Worm (Caenorhabditis elegans): ENCODE measurements around the gene crn-4.
A peak's percentile ranks its signal among the peaks of the same experiment; 100 is the strongest.

crn-4 gene

ce11 chrX:2219006-2219405 lies 38.9 kb downstream of the crn-4 start:
- TF ChIP-seq eyg-1 (tag; optimal IDR thresholded peaks at IDR 0.05): no peak
- no peak for TF ChIP-seq unc-55 (GFP tag; optimal IDR thresholded peaks at IDR 0.05)
- TF ChIP-seq C38D4.7 (GFP tag; optimal IDR thresholded peaks at IDR 0.05): no peak
- no peak for TF ChIP-seq ahr-1 (tag; optimal IDR thresholded peaks at IDR 0.05)
- no peak for TF ChIP-seq nhr-232 (tag; optimal IDR thresholded peaks at IDR 0.05)
- no peak for TF ChIP-seq hlh-13 (GFP tag; optimal IDR thresholded peaks at IDR 0.05)
- no peak for TF ChIP-seq che-1 (tag; optimal IDR thresholded peaks at IDR 0.05)
- no peak for TF ChIP-seq syd-9 (tag; optimal IDR thresholded peaks at IDR 0.05)
- TF ChIP-seq Y22D7AL.16 (tag; optimal IDR thresholded peaks at IDR 0.05): no peak
- no peak for TF ChIP-seq mec-3 (tag; optimal IDR thresholded peaks at IDR 0.05; ENCODE audit: borderline replicate concordance)
- no peak for TF ChIP-seq ceh-24 (tag; optimal IDR thresholded peaks at IDR 0.05)
- TF ChIP-seq ceh-14 (tag; optimal IDR thresholded peaks at IDR 0.05): no peak
- TF ChIP-seq ceh-45 (GFP tag; IDR thresholded peaks at IDR 0.05): no peak

ce11 chrX:2216662-2217061 lies 41.2 kb downstream of the crn-4 start:
- peak; percentile 52 for TF ChIP-seq ref-2 (tag; optimal IDR thresholded peaks at IDR 0.05)
- no peak for TF ChIP-seq unc-55 (GFP tag; optimal IDR thresholded peaks at IDR 0.05)
- peak; percentile 45 for TF ChIP-seq pha-2 (tag; optimal IDR thresholded peaks at IDR 0.05)
- TF ChIP-seq fax-1 (tag; optimal IDR thresholded peaks at IDR 0.05): no peak
- TF ChIP-seq pag-3 (tag; optimal IDR thresholded peaks at IDR 0.05; ENCODE audit: borderline replicate concordance): no peak
- peak; percentile 20 for TF ChIP-seq gmeb-2 (tag; optimal IDR thresholded peaks at IDR 0.05)
- TF ChIP-seq C08G9.2 (tag; optimal IDR thresholded peaks at IDR 0.05): no peak
- TF ChIP-seq tbx-2 (tag; optimal IDR thresholded peaks at IDR 0.05): peak; percentile 52
- no peak for TF ChIP-seq sox-2 (GFP tag; IDR thresholded peaks at IDR 0.05)
- no peak for TF ChIP-seq ceh-9 (tag; optimal IDR thresholded peaks at IDR 0.05)
- peak; percentile 72 for TF ChIP-seq ceh-31 (tag; optimal IDR thresholded peaks at IDR 0.05)

ce11 chrX:2216242-2216641 lies 41.7 kb downstream of the crn-4 start:
- TF ChIP-seq unc-55 (GFP tag; optimal IDR thresholded peaks at IDR 0.05): no peak
- no peak for TF ChIP-seq syd-9 (tag; optimal IDR thresholded peaks at IDR 0.05)
- TF ChIP-seq elt-4 (tag; optimal IDR thresholded peaks at IDR 0.05): no peak
- no peak for TF ChIP-seq ceh-6 (GFP tag; optimal IDR thresholded peaks at IDR 0.05)
- TF ChIP-seq ahr-1 (tag; optimal IDR thresholded peaks at IDR 0.05): no peak

ce11 chrX:2215108-2215507 lies 42.8 kb downstream of the crn-4 start:
- TF ChIP-seq hlh-30 (tag; optimal IDR thresholded peaks at IDR 0.05; ENCODE audit: insufficient read depth) (peak; percentile 22), nhr-232 (tag; optimal IDR thresholded peaks at IDR 0.05) (no peak), nfya-1 (tag; optimal IDR thresholded peaks at IDR 0.05) (no peak), rnt-1 (tag; optimal IDR thresholded peaks at IDR 0.05) (no peak), elt-2 (tag; optimal IDR thresholded peaks at IDR 0.05) (peak; percentile 76)

ce11 chrX:2214454-2214853 lies 43.4 kb downstream of the crn-4 start:
- TF ChIP-seq ttx-3 (tag; optimal IDR thresholded peaks at IDR 0.05) (no peak), nhr-11 (tag; optimal IDR thresholded peaks at IDR 0.05) (no peak), fax-1 (tag; optimal IDR thresholded peaks at IDR 0.05) (no peak), ets-4 (tag; optimal IDR thresholded peaks at IDR 0.05) (no peak), che-1 (tag; optimal IDR thresholded peaks at IDR 0.05) (no peak), lin-11 (tag; optimal IDR thresholded peaks at IDR 0.05) (no peak), sox-2 (GFP tag; IDR thresholded peaks at IDR 0.05) (no peak), sdc-2 (tag; optimal IDR thresholded peaks at IDR 0.05) (no peak), tbx-2 (tag; optimal IDR thresholded peaks at IDR 0.05) (no peak), F13H6.1 (tag; optimal IDR thresholded peaks at IDR 0.05) (no peak), ceh-48 (tag; optimal IDR thresholded peaks at IDR 0.05) (no peak)
